Worm (Caenorhabditis elegans) whole organism, midembryonic: ENCODE results near the gene msa-1.

Experiments
- T22C8.4 ChIP-seq: fragments of 200-800 bp; sonication (Bioruptor generic); IDR thresholded peaks from 2 replicates; pipeline ENCODE4 v1.3.6; 2022; ENCODE audit warnings: missing genetic modification characterization, missing compliant biosample characterization
- klf-2 ChIP-seq: fragments of 200-800 bp; sonication (Bioruptor generic); conservative IDR thresholded peaks from 2 replicates; pipeline ENCODE4 v1.3.6; 2022; ENCODE audit warnings: missing genetic modification reagents, missing genetic modification characterization, missing compliant biosample characterization
- ztf-23 ChIP-seq: fragments of 200-800 bp; sonication (Bioruptor generic); IDR thresholded peaks from 2 replicates; pipeline ENCODE4 v1.3.6; 2022; ENCODE audit warnings: missing genetic modification reagents, missing genetic modification characterization, missing compliant biosample characterization

ce11 chrIV:9053403-9053802 is 35.0 kb upstream of the msa-1 start:
- TF ChIP-seq T22C8.4 (GFP tag; lab: Robert Waterston, UW), result no peak
- no peak for TF ChIP-seq klf-2 (GFP tag; lab: Robert Waterston, UW)
- TF ChIP-seq ztf-23 (GFP tag; lab: Robert Waterston, UW), result no peak
